Worm (Caenorhabditis elegans): ENCODE measurements around the gene gcy-32.

ce11 chrV:13961927-13962419 is 46.7 kb upstream of the gcy-32 start, which contains the start of the genes algn-13 and R10D12.13:
- TF ChIP-seq W03F9.2 (tag; optimal IDR thresholded peaks at IDR 0.05) (peak; percentile 78), him-1 (tag; optimal IDR thresholded peaks at IDR 0.05) (no peak)

All from whole organism, L4/young adult.